Worm (Caenorhabditis elegans) whole organism, L1 larva: Measurements from ENCODE around the gene F15B9.8.

Experiments
- C04F5.9 ChIP-seq: sonication (generic microtip); optimal IDR thresholded peaks from 2 replicates; lab custom pipeline; 2016; ENCODE audit warnings: missing genetic modification characterization, missing compliant biosample characterization
- C34B4.2 ChIP-seq: sonication (generic microtip); optimal IDR thresholded peaks from 2 replicates; lab custom pipeline; 2017; ENCODE audit warnings: mild to moderate bottlenecking, missing genetic modification characterization, missing compliant biosample characterization
- alr-1 ChIP-seq: fragments of 200-800 bp; sonication (Bioruptor generic); optimal IDR thresholded peaks from 2 replicates; lab custom pipeline; 2018; ENCODE audit warnings: borderline replicate concordance, mild to moderate bottlenecking, missing genetic modification characterization, missing compliant biosample characterization
- ama-1 ChIP-seq: fragments of 150-350 bp; optimal IDR thresholded peaks from 2 replicates; lab custom pipeline; 2014
- blmp-1 ChIP-seq: fragments of 150-350 bp; optimal IDR thresholded peaks from 2 replicates; lab custom pipeline; 2014; ENCODE audit warnings: missing biosample characterization, missing genetic modification characterization
- ceh-8 ChIP-seq: fragments of 200-800 bp; sonication (Bioruptor generic); optimal IDR thresholded peaks from 2 replicates; lab custom pipeline; 2018; ENCODE audit warnings: mild to moderate bottlenecking, missing genetic modification characterization, moderate library complexity, missing compliant biosample characterization
- ceh-82 ChIP-seq, 3 experiments: fragments of 150-350 bp in 1 of 3; sonication (generic microtip) in 2 of 3; optimal IDR thresholded peaks; 2 replicates each; lab custom pipeline; 2014 to 2017; ENCODE audit warnings: missing biosample characterization in 3 of 3, missing genetic modification characterization in 3 of 3
- ceh-90 ChIP-seq: sonication (generic microtip); optimal IDR thresholded peaks from 2 replicates; lab custom pipeline; 2016; ENCODE audit warnings: missing genetic modification characterization, missing compliant biosample characterization
- ces-1 ChIP-seq: fragments of 150-350 bp; optimal IDR thresholded peaks from 2 replicates; lab custom pipeline; 2014; ENCODE audit warnings: missing biosample characterization, missing genetic modification reagents, missing genetic modification characterization
- dsc-1 ChIP-seq: sonication (generic microtip); optimal IDR thresholded peaks from 2 replicates; lab custom pipeline; 2016; ENCODE audit warnings: mild to moderate bottlenecking, missing genetic modification characterization, missing compliant biosample characterization
- efl-3 ChIP-seq: fragments of 200-800 bp; sonication (Bioruptor generic); optimal IDR thresholded peaks from 2 replicates; lab custom pipeline; 2018; ENCODE audit warnings: mild to moderate bottlenecking, missing genetic modification characterization, missing compliant biosample characterization
- egl-27 ChIP-seq, 2 experiments: fragments of 150-350 bp in 1 of 2; sonication (generic microtip); optimal IDR thresholded peaks; 3 replicates each; lab custom pipeline; 2017 to 2018; ENCODE audit warnings: missing biosample characterization in 2 of 2, missing genetic modification characterization in 2 of 2, missing genetic modification reagents in 2 of 2
- elt-2 ChIP-seq: sonication (generic microtip); optimal IDR thresholded peaks from 2 replicates; lab custom pipeline; 2016; ENCODE audit warnings: missing genetic modification characterization, mild to moderate bottlenecking, inconsistent platforms, missing compliant biosample characterization, missing genetic modification reagents
- elt-3 ChIP-seq, 6 experiments: fragments of 150-350 bp in 1 of 6; sonication (generic microtip); optimal IDR thresholded peaks; 2 replicates each; lab custom pipeline; 2017 to 2018; ENCODE audit warnings: missing biosample characterization in 6 of 6, missing genetic modification characterization in 6 of 6, inconsistent platforms in 1 of 6
- ets-5 ChIP-seq: fragments of 200-800 bp; sonication (Bioruptor generic); IDR thresholded peaks from 2 replicates; pipeline ENCODE4 v1.3.6; 2022; ENCODE audit warnings: missing genetic modification characterization, missing compliant biosample characterization
- fkh-10 ChIP-seq: sonication (generic microtip); optimal IDR thresholded peaks from 2 replicates; lab custom pipeline; 2017; ENCODE audit warnings: missing biosample characterization, missing genetic modification reagents, missing genetic modification characterization
- fkh-4 ChIP-seq: sonication (generic microtip); optimal IDR thresholded peaks from 2 replicates; lab custom pipeline; 2016; ENCODE audit warnings: missing compliant biosample characterization, missing genetic modification characterization, borderline replicate concordance
- fkh-8 ChIP-seq: sonication (generic microtip); optimal IDR thresholded peaks from 2 replicates; lab custom pipeline; 2016; ENCODE audit warnings: mild to moderate bottlenecking, missing genetic modification characterization, missing compliant biosample characterization
- fos-1 ChIP-seq: fragments of 150-350 bp; optimal IDR thresholded peaks from 2 replicates; lab custom pipeline; 2014; ENCODE audit warnings: missing biosample characterization, missing genetic modification characterization
- hlh-4 ChIP-seq: sonication (generic microtip); optimal IDR thresholded peaks from 2 replicates; lab custom pipeline; 2016; ENCODE audit warnings: mild to moderate bottlenecking, missing genetic modification characterization, missing compliant biosample characterization
- hpl-2 ChIP-seq: fragments of 150-350 bp; optimal IDR thresholded peaks from 2 replicates; lab custom pipeline; 2014; ENCODE audit warnings: missing biosample characterization, missing genetic modification reagents, missing genetic modification characterization
- irx-1 ChIP-seq: sonication (generic microtip); optimal IDR thresholded peaks from 2 replicates; lab custom pipeline; 2016; ENCODE audit warnings: missing genetic modification characterization, missing compliant biosample characterization
- lin-14 ChIP-seq: fragments of 200-800 bp; sonication (Bioruptor generic); optimal IDR thresholded peaks from 2 replicates; lab custom pipeline; 2018; ENCODE audit warnings: mild to moderate bottlenecking, missing genetic modification characterization, moderate library complexity, missing compliant biosample characterization
- lin-15B ChIP-seq: fragments of 150-350 bp; sonication (generic microtip); optimal IDR thresholded peaks from 3 replicates; lab custom pipeline; 2014; ENCODE audit warnings: missing biosample characterization, missing genetic modification characterization
- lin-39 ChIP-seq: fragments of 150-350 bp; optimal IDR thresholded peaks from 2 replicates; lab custom pipeline; 2014; ENCODE audit warnings: missing biosample characterization, missing genetic modification reagents, missing genetic modification characterization
- mab-9 ChIP-seq: fragments of 200-800 bp; sonication (Bioruptor generic); IDR thresholded peaks from 2 replicates; pipeline ENCODE4 v1.3.6; 2022; ENCODE audit warnings: missing genetic modification reagents, missing genetic modification characterization, missing compliant biosample characterization
- mdl-1 ChIP-seq, 2 experiments: fragments of 150-350 bp; optimal IDR thresholded peaks; 2 replicates each; lab custom pipeline; 2014 to 2017; ENCODE audit warnings: missing biosample characterization in 2 of 2, missing genetic modification characterization in 2 of 2, inconsistent platforms in 1 of 2
- mef-2 ChIP-seq: fragments of 150-350 bp; optimal IDR thresholded peaks from 2 replicates; lab custom pipeline; 2014; ENCODE audit warnings: missing biosample characterization, missing genetic modification characterization
- nhr-12 ChIP-seq: sonication (generic microtip); optimal IDR thresholded peaks from 2 replicates; lab custom pipeline; 2017; ENCODE audit warnings: missing biosample characterization, missing genetic modification characterization
- nhr-20 ChIP-seq: sonication (generic microtip); optimal IDR thresholded peaks from 2 replicates; lab custom pipeline; 2016; ENCODE audit warnings: mild to moderate bottlenecking, missing genetic modification characterization, missing compliant biosample characterization
- nhr-237 ChIP-seq: fragments of 150-350 bp; optimal IDR thresholded peaks from 2 replicates; lab custom pipeline; 2014; ENCODE audit warnings: missing biosample characterization, missing genetic modification characterization
- nhr-47 ChIP-seq: sonication (generic microtip); optimal IDR thresholded peaks from 2 replicates; lab custom pipeline; 2016; ENCODE audit warnings: mild to moderate bottlenecking, missing genetic modification characterization, moderate library complexity, missing compliant biosample characterization
- nhr-71 ChIP-seq: sonication (generic microtip); optimal IDR thresholded peaks from 2 replicates; lab custom pipeline; 2016; ENCODE audit warnings: mild to moderate bottlenecking, missing genetic modification characterization, moderate library complexity, missing compliant biosample characterization
- nhr-76 ChIP-seq: sonication (generic microtip); optimal IDR thresholded peaks from 2 replicates; lab custom pipeline; 2017; ENCODE audit warnings: missing biosample characterization, missing genetic modification characterization
- nhr-77 ChIP-seq: fragments of 150-350 bp; optimal IDR thresholded peaks from 2 replicates; lab custom pipeline; 2014; ENCODE audit warnings: missing biosample characterization, missing genetic modification characterization
- nhr-85 ChIP-seq: sonication (generic microtip); peaks from one replicate; lab custom pipeline; 2016; ENCODE audit warnings: missing genetic modification characterization, inconsistent platforms, missing compliant biosample characterization
- nhr-90 ChIP-seq: sonication (generic microtip); optimal IDR thresholded peaks from 2 replicates; lab custom pipeline; 2016; ENCODE audit warnings: mild to moderate bottlenecking, missing genetic modification characterization, missing compliant biosample characterization; ENCODE audit not compliant: poor library complexity
- pqm-1 ChIP-seq: sonication (generic microtip); optimal IDR thresholded peaks from 3 replicates; lab custom pipeline; 2017; ENCODE audit warnings: missing biosample characterization, missing genetic modification characterization
- snpc-4 ChIP-seq: fragments of 150-350 bp; optimal IDR thresholded peaks from 2 replicates; lab custom pipeline; 2014; ENCODE audit warnings: missing biosample characterization, missing genetic modification characterization
- snu-23 ChIP-seq: sonication (generic microtip); optimal IDR thresholded peaks from 2 replicates; lab custom pipeline; 2016; ENCODE audit warnings: missing genetic modification characterization, missing compliant biosample characterization
- sox-4 ChIP-seq: sonication (generic microtip); optimal IDR thresholded peaks from 2 replicates; lab custom pipeline; 2016; ENCODE audit warnings: missing genetic modification characterization, missing compliant biosample characterization
- tlp-1 ChIP-seq: fragments of 150-350 bp; optimal IDR thresholded peaks from 2 replicates; lab custom pipeline; 2014; ENCODE audit warnings: missing biosample characterization, missing genetic modification characterization
- unc-130 ChIP-seq: fragments of 150-350 bp; optimal IDR thresholded peaks from 2 replicates; lab custom pipeline; 2017; ENCODE audit warnings: missing biosample characterization, missing genetic modification characterization, inconsistent platforms
- unc-30 ChIP-seq: sonication (generic microtip); optimal IDR thresholded peaks from 2 replicates; lab custom pipeline; 2017; ENCODE audit warnings: missing biosample characterization, missing genetic modification characterization
- unc-62 ChIP-seq: fragments of 150-350 bp; optimal IDR thresholded peaks from 2 replicates; lab custom pipeline; 2014; ENCODE audit warnings: missing biosample characterization, missing genetic modification reagents, missing genetic modification characterization
- unc-86 ChIP-seq: sonication (generic microtip); optimal IDR thresholded peaks from 2 replicates; lab custom pipeline; 2016; ENCODE audit warnings: missing genetic modification characterization, missing compliant biosample characterization
- vab-15 ChIP-seq: sonication (generic microtip); optimal IDR thresholded peaks from 2 replicates; lab custom pipeline; 2017; ENCODE audit warnings: missing genotype, mild to moderate bottlenecking, missing genetic modification characterization, missing compliant biosample characterization
- zag-1 ChIP-seq: fragments of 150-350 bp; optimal IDR thresholded peaks from 2 replicates; lab custom pipeline; 2014; ENCODE audit warnings: missing biosample characterization, missing genetic modification characterization
- zip-4 ChIP-seq: fragments of 200-800 bp; sonication (Bioruptor generic); optimal IDR thresholded peaks from 2 replicates; lab custom pipeline; 2018; ENCODE audit warnings: mild to moderate bottlenecking, missing genetic modification characterization, moderate library complexity, missing compliant biosample characterization
- ztf-11 ChIP-seq, 2 experiments: sonication (generic microtip); optimal IDR thresholded peaks; 2 replicates each; lab custom pipeline; 2016 to 2017; ENCODE audit warnings: missing genetic modification characterization in 2 of 2, missing biosample characterization in 1 of 2, missing compliant biosample characterization in 1 of 2
- ztf-4 ChIP-seq: fragments of 150-350 bp; optimal IDR thresholded peaks from 2 replicates; lab custom pipeline; 2014; ENCODE audit warnings: missing biosample characterization, missing genetic modification characterization

F15B9.8 gene

ce11 chrV:13036466-13036865 is 48.1 kb downstream of the F15B9.8 start, which contains the start of gene W07G4.2:
Gene W07G4.2, minus strand, starts transcription at chrV:13036566.
- TF ChIP-seq sox-4 (tag; lab: Kevin White, UChicago) (no peak), C34B4.2 (tag; lab: Kevin White, UChicago) (no peak), hlh-4 (tag; lab: Kevin White, UChicago) (no peak), nhr-90 (tag; lab: Kevin White, UChicago) (no peak), C04F5.9 (no peak), dsc-1 (tag; lab: Kevin White, UChicago) (no peak), nhr-76 (tag; lab: Kevin White, UChicago) (no peak), ceh-8 (GFP tag; lab: Kevin White, UChicago) (no peak), blmp-1 (no peak), mdl-1 (tag; optimal IDR thresholded peaks at IDR 0.05; lab: Kevin White, UChicago) (no peak), pqm-1 (tag; lab: Kevin White, UChicago) (no peak)
- TF ChIP-seq, all 84 proteins: peak for 0

ce11 chrV:13041666-13042065 is 53.3 kb downstream of the F15B9.8 start, which contains the start of gene scyl-1:
Gene scyl-1, minus strand, starts transcription at chrV:13041721.
- peak; percentile 67 for TF ChIP-seq fkh-8 (tag; lab: Kevin White, UChicago)
- no peak for TF ChIP-seq unc-30 (tag; lab: Kevin White, UChicago)
- peak; percentile 64 for TF ChIP-seq nhr-77 (tag; lab: Kevin White, UChicago)
- peak; percentile 3 for TF ChIP-seq fkh-10 (GFP tag; lab: Kevin White, UChicago)
- TF ChIP-seq mef-2 (tag; lab: Kevin White, UChicago) = peak; percentile 8
- no peak for TF ChIP-seq nhr-76 (tag; lab: Kevin White, UChicago)
- TF ChIP-seq mdl-1 (tag; optimal IDR thresholded peaks at IDR 0.05; lab: Kevin White, UChicago) = peak in 1 of 2 experiments; percentile 55
- peak; percentile 39 for TF ChIP-seq snpc-4 (tag; lab: Kevin White, UChicago)
- TF ChIP-seq nhr-85 = peak; percentile 94
- TF ChIP-seq ets-5 = no peak
- TF ChIP-seq nhr-71 = peak; percentile 91
- no peak for TF ChIP-seq alr-1 (tag; lab: Kevin White, UChicago)
- TF ChIP-seq snu-23 (GFP tag; lab: Kevin White, UChicago) = peak; percentile 90
- TF ChIP-seq vab-15 (tag; lab: Kevin White, UChicago) = no peak
- no peak for TF ChIP-seq ama-1
- no peak for TF ChIP-seq ces-1
- TF ChIP-seq unc-86 (tag; lab: Kevin White, UChicago) = peak; percentile 64
- no peak for TF ChIP-seq unc-62 (GFP tag; lab: Kevin White, UChicago)
- TF ChIP-seq lin-15B (tag; lab: Kevin White, UChicago) = no peak
- TF ChIP-seq ceh-82 (tag; optimal IDR thresholded peaks at IDR 0.05; lab: Kevin White, UChicago) = peak; percentile 37 to 73 (median 64)
- TF ChIP-seq fkh-4 (tag; lab: Kevin White, UChicago) = no peak
- no peak for TF ChIP-seq hpl-2
- TF ChIP-seq lin-39 = peak; percentile 69
- TF ChIP-seq irx-1 (tag; lab: Kevin White, UChicago) = peak; percentile 39
- TF ChIP-seq elt-2 = peak; percentile 37
- TF ChIP-seq ztf-4 (tag; lab: Kevin White, UChicago) = peak; percentile 52
- no peak for TF ChIP-seq mab-9 (GFP tag; lab: Robert Waterston, UW)
- no peak for TF ChIP-seq egl-27 (tag; optimal IDR thresholded peaks at IDR 0.05; lab: Kevin White, UChicago)
- TF ChIP-seq unc-130 (tag; lab: Kevin White, UChicago) = peak; percentile 67
- TF ChIP-seq zip-4 (GFP tag; lab: Kevin White, UChicago) = peak; percentile 3
- peak in 1 of 2 experiments; percentile 31 for TF ChIP-seq ztf-11 (tag; optimal IDR thresholded peaks at IDR 0.05; lab: Kevin White, UChicago)
- TF ChIP-seq tlp-1 = no peak
- TF ChIP-seq nhr-20 = peak; percentile 89
- no peak for TF ChIP-seq zag-1 (tag; lab: Kevin White, UChicago)
- TF ChIP-seq nhr-237 (tag; lab: Kevin White, UChicago) = peak; percentile 27
- peak; percentile 76 for TF ChIP-seq blmp-1
- TF ChIP-seq ceh-90 (tag; lab: Kevin White, UChicago) = no peak
- TF ChIP-seq efl-3 (GFP tag; lab: Kevin White, UChicago) = no peak
- TF ChIP-seq lin-14 (GFP tag; lab: Kevin White, UChicago) = peak; percentile 90
- peak in 2 of 6 experiments; percentile 48 to 64 for TF ChIP-seq elt-3 (tag; optimal IDR thresholded peaks at IDR 0.05; lab: Kevin White, UChicago)
- TF ChIP-seq nhr-12 (tag; lab: Kevin White, UChicago) = no peak
- peak; percentile 66 for TF ChIP-seq dsc-1 (tag; lab: Kevin White, UChicago)
- TF ChIP-seq C34B4.2 (tag; lab: Kevin White, UChicago) = no peak
- TF ChIP-seq nhr-47 (tag; lab: Kevin White, UChicago) = peak; percentile 84
- peak; percentile 45 for TF ChIP-seq fos-1 (tag; lab: Kevin White, UChicago)
